Worm (Caenorhabditis elegans): ENCODE data around the gene F10E9.2.

DNA sequence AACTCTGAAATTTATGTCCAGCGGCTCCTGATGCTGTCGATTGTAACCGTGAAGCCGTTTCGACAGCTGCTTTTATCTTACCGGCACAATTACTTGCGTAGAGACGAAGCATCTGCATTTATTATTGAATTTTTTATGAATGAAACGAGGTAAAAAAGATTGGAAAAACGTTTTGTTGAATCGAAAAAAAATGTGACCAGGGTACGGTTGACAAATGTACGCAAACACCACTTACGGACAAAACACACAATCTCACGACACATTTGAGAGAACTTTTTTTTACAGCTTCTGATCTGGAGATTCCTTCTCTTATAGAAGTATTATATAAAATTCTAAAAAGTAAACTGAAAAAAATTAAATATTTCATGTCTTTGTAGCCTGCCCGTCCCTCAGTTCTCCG is 19.3 kb downstream of the F10E9.2 start, which contains the start of the genes mrps-18A and ZC262.2:
- TF ChIP-seq nhr-11 (tag; optimal IDR thresholded peaks at IDR 0.05): no peak
- TF ChIP-seq ets-4 (tag; optimal IDR thresholded peaks at IDR 0.05): no peak
- TF ChIP-seq unc-55 (GFP tag; optimal IDR thresholded peaks at IDR 0.05): no peak
- TF ChIP-seq unc-86 (tag; optimal IDR thresholded peaks at IDR 0.05): no peak
- TF ChIP-seq fkh-6 (tag; optimal IDR thresholded peaks at IDR 0.05): no peak
- no peak for TF ChIP-seq pqm-1 (tag; optimal IDR thresholded peaks at IDR 0.05)
- no peak for TF ChIP-seq hlh-6 (tag; optimal IDR thresholded peaks at IDR 0.05)
- TF ChIP-seq ceh-19 (GFP tag; optimal IDR thresholded peaks at IDR 0.05): no peak
- no peak for TF ChIP-seq lin-11 (tag; optimal IDR thresholded peaks at IDR 0.05)
- no peak for TF ChIP-seq ama-1 (optimal IDR thresholded peaks at IDR 0.05)

Measured in whole organism, late embryonic.